Worm (Caenorhabditis elegans) whole organism, young adult: ENCODE data around the gene H03G16.7.
A peak's percentile ranks its signal among the peaks of the same experiment; 100 is the strongest.

ENCODE experiments used
- B0035.1 ChIP-seq: sonication (generic microtip); optimal IDR thresholded peaks from 2 replicates; lab custom pipeline; 2016; ENCODE audit warnings: missing genetic modification characterization, mild to moderate bottlenecking, missing compliant biosample characterization, missing genotype, missing genetic modification reagents
- D2030.7 ChIP-seq: fragments of 200-800 bp; sonication (Bioruptor generic); IDR thresholded peaks from 2 replicates; pipeline ENCODE4 v1.3.6; 2022; ENCODE audit warnings: missing genetic modification reagents, missing genetic modification characterization, missing compliant biosample characterization
- T26A5.8 ChIP-seq: sonication (generic microtip); optimal IDR thresholded peaks from 2 replicates; lab custom pipeline; 2016; ENCODE audit warnings: missing genetic modification characterization, missing compliant biosample characterization
- Y67H2A.10 ChIP-seq: fragments of 200-800 bp; sonication (Bioruptor generic); conservative IDR thresholded peaks from 2 replicates; pipeline ENCODE4 v1.3.6; 2022; ENCODE audit warnings: missing genetic modification reagents, missing genetic modification characterization, missing compliant biosample characterization
- ceh-91 ChIP-seq: fragments of 200-800 bp; sonication (Bioruptor generic); IDR thresholded peaks from 2 replicates; pipeline ENCODE4 v1.3.6; 2022; ENCODE audit warnings: missing genetic modification reagents, missing genetic modification characterization, missing compliant biosample characterization
- ets-4 ChIP-seq: fragments of 200-800 bp; sonication (Bioruptor generic); optimal IDR thresholded peaks from 2 replicates; lab custom pipeline; 2018; ENCODE audit warnings: mild to moderate bottlenecking, missing genetic modification characterization, missing compliant biosample characterization
- nhr-179 ChIP-seq: sonication (generic microtip); optimal IDR thresholded peaks from 2 replicates; lab custom pipeline; 2016; ENCODE audit warnings: mild to moderate bottlenecking, missing genetic modification characterization, missing compliant biosample characterization
- rec-8 ChIP-seq, 2 experiments: sonication (generic microtip); optimal IDR thresholded peaks; 2 replicates each; lab custom pipeline; 2016; ENCODE audit warnings: mild to moderate bottlenecking in 2 of 2, missing genetic modification characterization in 2 of 2, missing genetic modification reagents in 2 of 2, missing genotype in 2 of 2, missing biosample characterization in 1 of 2, missing compliant biosample characterization in 1 of 2, moderate library complexity in 1 of 2
- sea-2 ChIP-seq: fragments of 200-800 bp; sonication (Bioruptor generic); IDR thresholded peaks from 2 replicates; pipeline ENCODE4 v1.3.6; 2022; ENCODE audit warnings: missing genetic modification characterization, missing compliant biosample characterization
- snpc-4 ChIP-seq, 5 experiments: fragments of 150-350 bp in 1 of 5; sonication (generic microtip) in 4 of 5; optimal IDR thresholded peaks; 2 replicates each; lab custom pipeline; 2014 to 2018; ENCODE audit warnings: missing genetic modification characterization in 5 of 5, missing biosample characterization in 3 of 5, antibody characterized with exemption in 2 of 5, mild to moderate bottlenecking in 2 of 5, missing compliant biosample characterization in 2 of 5, missing genotype in 2 of 5, moderate library complexity in 2 of 5, missing genetic modification reagents in 1 of 5
- unc-62 ChIP-seq: fragments of 150-350 bp; optimal IDR thresholded peaks from 2 replicates; lab custom pipeline; 2014; ENCODE audit warnings: missing biosample characterization, missing genetic modification reagents, missing genetic modification characterization
- zim-3 ChIP-seq: sonication (generic microtip); optimal IDR thresholded peaks from 2 replicates; lab custom pipeline; 2017; ENCODE audit warnings: mild to moderate bottlenecking, missing genetic modification characterization, moderate library complexity, missing compliant biosample characterization

DNA sequence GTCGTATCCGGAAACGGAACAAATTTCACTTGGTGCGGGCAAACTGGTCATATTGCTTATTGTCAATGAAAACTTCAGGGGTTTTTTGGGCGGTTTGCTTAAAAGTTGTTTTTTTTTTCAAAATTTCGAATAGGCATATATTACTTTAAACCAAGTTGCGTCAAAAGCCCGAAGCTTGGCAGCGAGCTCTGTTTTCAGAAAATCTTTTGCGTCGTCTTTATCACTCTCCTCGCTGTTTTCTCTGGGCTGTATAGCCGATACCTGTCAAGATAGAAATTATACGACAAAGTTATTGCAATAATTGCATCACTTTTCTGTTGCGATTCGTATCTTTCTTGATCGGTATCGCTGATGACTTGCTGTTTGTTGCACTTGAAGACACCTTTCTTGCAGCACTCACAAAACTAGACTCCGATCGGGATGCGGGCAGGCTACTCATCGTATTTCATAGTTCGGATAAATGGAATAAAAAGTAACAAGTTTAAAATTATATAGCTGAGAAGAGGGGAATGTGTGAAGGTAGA is 20.3 kb upstream of the H03G16.7 start, which contains the start of the genes H40L08.3 and H40L08.9:
- TF ChIP-seq unc-62 (no peak), rec-8 (tag; optimal IDR thresholded peaks at IDR 0.05; lab: Kevin White, UChicago) (no peak), ceh-91 (GFP tag; lab: Robert Waterston, UW) (no peak), zim-3 (tag; lab: Kevin White, UChicago) (peak; percentile 42), ets-4 (GFP tag; lab: Kevin White, UChicago) (no peak), B0035.1 (tag; lab: Kevin White, UChicago) (no peak), T26A5.8 (no peak), nhr-179 (tag; lab: Kevin White, UChicago) (no peak), D2030.7 (GFP tag; lab: Robert Waterston, UW) (no peak), snpc-4 (GFP tag; optimal IDR thresholded peaks at IDR 0.05; lab: Kevin White, UChicago) (no peak), snpc-4 (tag; optimal IDR thresholded peaks at IDR 0.05; lab: Kevin White, UChicago) (no peak), sea-2 (GFP tag; lab: Robert Waterston, UW) (no peak), Y67H2A.10 (GFP tag; lab: Robert Waterston, UW) (no peak)
